Fruit fly (Drosophila melanogaster) whole organism, adult: ENCODE measurements around the gene CG12725.

Experiments used
- CG7101 ChIP-seq: fragments of 200-800 bp; sonication (Bioruptor generic); optimal IDR thresholded peaks from 2 replicates; lab custom pipeline; 2018; ENCODE audit warnings: missing biosample characterization, mild to moderate bottlenecking, missing genetic modification characterization, moderate library complexity
- pad ChIP-seq: fragments of 200-800 bp; sonication (Bioruptor generic); optimal IDR thresholded peaks from 3 replicates; lab custom pipeline; 2017; ENCODE audit warnings: missing biosample characterization, missing genetic modification characterization, mild to moderate bottlenecking, moderate library complexity, missing genetic modification reagents

DNA sequence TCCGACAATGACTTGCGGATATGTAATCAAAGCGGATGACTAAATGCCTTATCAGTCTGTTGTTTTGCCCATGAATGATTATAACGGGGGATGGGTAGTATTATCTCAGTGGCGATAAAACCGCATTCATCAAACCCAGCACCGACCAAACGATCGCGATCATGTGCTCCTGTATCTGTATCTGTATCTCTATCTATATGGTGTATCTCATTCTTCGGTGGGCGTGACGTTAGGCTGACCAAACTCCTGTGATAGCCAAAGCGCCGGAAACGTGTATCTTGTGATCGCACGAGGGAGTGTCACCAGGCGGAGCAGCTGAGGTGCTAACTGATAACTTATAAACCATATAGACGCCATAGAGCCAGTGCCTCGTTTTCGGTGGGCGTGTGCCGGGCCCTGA, 9.9 kb downstream of the CG12725 start:
- TF ChIP-seq CG7101 (no peak), pad (GFP tag; lab: Kevin White, UChicago) (no peak)
